Worm (Caenorhabditis elegans): ENCODE data around the gene cnc-5.

ce11 chrV:1488642-1489041, 43.5 kb downstream of the cnc-5 start:
- no peak for TF ChIP-seq ref-1 (GFP tag; conservative IDR thresholded peaks at IDR 0.05)
- no peak for TF ChIP-seq flt-1 (GFP tag; IDR thresholded peaks at IDR 0.05)
- no peak for TF ChIP-seq ztf-29 (GFP tag; IDR thresholded peaks at IDR 0.05)
- TF ChIP-seq T22C8.4 (GFP tag; IDR thresholded peaks at IDR 0.05): no peak
- TF ChIP-seq tab-1 (GFP tag; IDR thresholded peaks at IDR 0.05): no peak
- no peak for TF ChIP-seq med-1 (GFP tag; optimal IDR thresholded peaks at IDR 0.05; ENCODE audit: insufficient read depth)
- TF ChIP-seq cog-1 (tag; optimal IDR thresholded peaks at IDR 0.05): no peak
